Fruit fly (Drosophila melanogaster): ENCODE data around the gene CG6763.
A peak's percentile ranks its signal among the peaks of the same experiment; 100 is the strongest.

Gene CG6763

dm6 chr3R:23301270-23301669, 17.5 kb downstream of the CG6763 start (continued):
- TF ChIP-seq CG14710 (tag; optimal IDR thresholded peaks at IDR 0.05): no peak
- TF ChIP-seq CG4854 (GFP tag; optimal IDR thresholded peaks at IDR 0.05): no peak
- TF ChIP-seq CG18011 (GFP tag; optimal IDR thresholded peaks at IDR 0.05): no peak
- no peak for TF ChIP-seq CG18764 (GFP tag; optimal IDR thresholded peaks at IDR 0.05)
- TF ChIP-seq CG12236 (GFP tag; optimal IDR thresholded peaks at IDR 0.05): no peak
- no peak for TF ChIP-seq stwl (tag; optimal IDR thresholded peaks at IDR 0.05)
- TF ChIP-seq CG17802 (tag; optimal IDR thresholded peaks at IDR 0.05): no peak
- TF ChIP-seq Ravus (GFP tag; IDR thresholded peaks at IDR 0.05): no peak
- TF ChIP-seq cad (GFP tag; optimal IDR thresholded peaks at IDR 0.05): peak; percentile 32
- TF ChIP-seq CG18476 (GFP tag; optimal IDR thresholded peaks at IDR 0.05): no peak
- TF ChIP-seq Myb (GFP tag; optimal IDR thresholded peaks at IDR 0.05): no peak
- TF ChIP-seq dpn (GFP tag; optimal IDR thresholded peaks at IDR 0.05): no peak
- no peak for TF ChIP-seq HLH54F (GFP tag; optimal IDR thresholded peaks at IDR 0.05)
- no peak for TF ChIP-seq Jarid2 (GFP tag; optimal IDR thresholded peaks at IDR 0.05)
- no peak for TF ChIP-seq peb (GFP tag; IDR thresholded peaks at IDR 0.05)
- TF ChIP-seq Lhr (GFP tag; optimal IDR thresholded peaks at IDR 0.05): no peak
- TF ChIP-seq abd-A (tag; optimal IDR thresholded peaks at IDR 0.05): no peak
- no peak for TF ChIP-seq NC2α (GFP tag; optimal IDR thresholded peaks at IDR 0.05)
- no peak for TF ChIP-seq odd (GFP tag; optimal IDR thresholded peaks at IDR 0.05)
- TF ChIP-seq CG4282 (GFP tag; optimal IDR thresholded peaks at IDR 0.05): no peak
- no peak for TF ChIP-seq CG13894 (tag; optimal IDR thresholded peaks at IDR 0.05)

DNA sequence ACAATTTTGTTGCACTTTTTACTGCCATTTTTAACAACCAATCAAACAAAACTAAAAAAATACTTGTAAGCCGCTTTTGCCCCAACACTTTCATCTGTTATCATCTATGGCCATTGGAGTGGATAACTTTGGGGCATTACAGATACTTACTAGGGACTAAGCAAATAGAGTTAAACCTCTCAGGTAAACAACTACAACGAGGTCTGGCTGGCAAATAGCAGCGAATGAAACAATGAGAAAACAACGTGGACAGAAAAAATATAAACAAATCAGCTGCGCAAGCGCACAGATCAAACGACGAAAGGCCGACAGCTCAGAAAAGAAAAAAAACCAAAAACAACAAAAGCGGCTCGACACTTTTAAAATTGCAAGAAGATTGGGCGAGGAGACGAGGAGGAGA, 18.4 kb downstream of the CG6763 start:
- TF ChIP-seq Chrac-16 (GFP tag; optimal IDR thresholded peaks at IDR 0.05) (no peak), fd102C (GFP tag; optimal IDR thresholded peaks at IDR 0.05) (peak; percentile 38), B-H1 (GFP tag; IDR thresholded peaks at IDR 0.05) (no peak), Dad (GFP tag; optimal IDR thresholded peaks at IDR 0.05) (no peak), ken (GFP tag; IDR thresholded peaks at IDR 0.05) (no peak; the same call in 2 of the 3 replicates), gt (GFP tag; IDR thresholded peaks at IDR 0.05) (no peak), MESR4 (GFP tag; optimal IDR thresholded peaks at IDR 0.05) (no peak), grn (GFP tag; optimal IDR thresholded peaks at IDR 0.05) (no peak), klu (GFP tag; IDR thresholded peaks at IDR 0.05) (no peak), nerfin-2 (GFP tag; IDR thresholded peaks at IDR 0.05; ENCODE audit: partially characterized antibody) (no peak), mirr (GFP tag; optimal IDR thresholded peaks at IDR 0.05) (no peak), Dref (GFP tag; IDR thresholded peaks at IDR 0.05) (no peak), CG4854 (GFP tag; optimal IDR thresholded peaks at IDR 0.05) (no peak), CG2129 (GFP tag; IDR thresholded peaks at IDR 0.05; ENCODE audit: partially characterized antibody) (no peak), cato (GFP tag; optimal IDR thresholded peaks at IDR 0.05; ENCODE audit: borderline replicate concordance) (no peak), CG13624 (GFP tag; optimal IDR thresholded peaks at IDR 0.05) (no peak), Fer2 (tag; optimal IDR thresholded peaks at IDR 0.05) (no peak), CG8924 (tag; optimal IDR thresholded peaks at IDR 0.05) (no peak), CG11723 (GFP tag; optimal IDR thresholded peaks at IDR 0.05) (no peak), trem (tag; optimal IDR thresholded peaks at IDR 0.05) (no peak), gce (GFP tag; IDR thresholded peaks at IDR 0.05) (no peak), CG13894 (tag; optimal IDR thresholded peaks at IDR 0.05) (no peak), Lhr (GFP tag; optimal IDR thresholded peaks at IDR 0.05) (no peak), ash1 (GFP tag; optimal IDR thresholded peaks at IDR 0.05) (no peak), Usf (GFP tag; optimal IDR thresholded peaks at IDR 0.05) (no peak), oc (tag; optimal IDR thresholded peaks at IDR 0.05) (peak; percentile 1), CG14014 (GFP tag; IDR thresholded peaks at IDR 0.05) (no peak), CG9609 (GFP tag; optimal IDR thresholded peaks at IDR 0.05) (no peak), maf-S (GFP tag; optimal IDR thresholded peaks at IDR 0.05) (no peak), D (optimal IDR thresholded peaks at IDR 0.05) (no peak), D (GFP tag; optimal IDR thresholded peaks at IDR 0.05) (no peak), Drgx (GFP tag; IDR thresholded peaks at IDR 0.05) (no peak), CG10431 (GFP tag; optimal IDR thresholded peaks at IDR 0.05) (no peak), BEAF-32 (GFP tag; optimal IDR thresholded peaks at IDR 0.05) (no peak)

Data from whole organism, embryonic.